Worm (Caenorhabditis elegans) whole organism, L4 larva: Measurements from ENCODE around the gene acs-11.

Experiments
- D1046.2 ChIP-seq: fragments of 200-800 bp; sonication (Bioruptor generic); IDR thresholded peaks from 2 replicates; pipeline ENCODE4 v1.3.6; 2022; ENCODE audit warnings: missing genetic modification characterization, missing compliant biosample characterization
- F26F4.8 ChIP-seq: fragments of 200-800 bp; sonication (Bioruptor generic); conservative IDR thresholded peaks from 2 replicates; pipeline ENCODE4 v1.3.6; 2022; ENCODE audit warnings: missing genetic modification characterization, missing compliant biosample characterization
- F49E8.2 ChIP-seq: sonication (generic microtip); optimal IDR thresholded peaks from 2 replicates; lab custom pipeline; 2016; ENCODE audit warnings: missing compliant biosample characterization, mild to moderate bottlenecking, missing genetic modification characterization, borderline replicate concordance
- T20F7.1 ChIP-seq: fragments of 200-800 bp; sonication (Bioruptor generic); optimal IDR thresholded peaks from 2 replicates; lab custom pipeline; 2018; ENCODE audit warnings: mild to moderate bottlenecking, missing genetic modification characterization, missing compliant biosample characterization
- Y105C5A.15 ChIP-seq: fragments of 200-800 bp; sonication (Bioruptor generic); IDR thresholded peaks from 2 replicates; pipeline ENCODE4 v1.3.6; 2022; ENCODE audit warnings: missing genetic modification characterization, missing compliant biosample characterization
- Y48G9A.11 ChIP-seq: fragments of 200-800 bp; sonication (Bioruptor generic); IDR thresholded peaks from 2 replicates; pipeline ENCODE4 v1.3.6; 2022; ENCODE audit warnings: missing genetic modification reagents, missing genetic modification characterization, missing compliant biosample characterization
- ZK546.5 ChIP-seq, 2 experiments: sonication (generic microtip); optimal IDR thresholded peaks; 2 replicates each; lab custom pipeline; 2017; ENCODE audit warnings: missing biosample characterization in 2 of 2, missing genetic modification characterization in 2 of 2
- aha-1 ChIP-seq: fragments of 150-350 bp; peaks from one replicate; lab custom pipeline; 2014; ENCODE audit warnings: missing biosample characterization, missing genetic modification characterization
- ama-1 ChIP-seq: fragments of 150-350 bp; optimal IDR thresholded peaks from 2 replicates; lab custom pipeline; 2014; ENCODE audit warnings: inconsistent platforms, mixed read lengths
- arid-1 ChIP-seq: fragments of 200-800 bp; sonication (Bioruptor generic); conservative IDR thresholded peaks from 2 replicates; pipeline ENCODE4 v1.3.6; 2022; ENCODE audit warnings: missing genetic modification reagents, missing genetic modification characterization, missing compliant biosample characterization
- ceh-32 ChIP-seq: sonication (generic microtip); optimal IDR thresholded peaks from 2 replicates; lab custom pipeline; 2016; ENCODE audit warnings: mild to moderate bottlenecking, missing genetic modification characterization, missing compliant biosample characterization; ENCODE audit not compliant: poor library complexity
- ceh-44 ChIP-seq: fragments of 200-800 bp; sonication (Bioruptor generic); IDR thresholded peaks from 2 replicates; pipeline ENCODE4 v1.3.6; 2022; ENCODE audit warnings: missing genetic modification reagents, missing genetic modification characterization, missing compliant biosample characterization
- ces-1 ChIP-seq: fragments of 150-350 bp; sonication (generic microtip); optimal IDR thresholded peaks from 4 replicates; lab custom pipeline; 2014; ENCODE audit warnings: missing biosample characterization, missing genetic modification reagents, missing genetic modification characterization
- cey-2 ChIP-seq: sonication (generic microtip); optimal IDR thresholded peaks from 3 replicates; lab custom pipeline; 2017; ENCODE audit warnings: missing genetic modification characterization, mild to moderate bottlenecking, missing compliant biosample characterization, antibody characterized with exemption, borderline replicate concordance; ENCODE audit not compliant: insufficient read depth
- ctbp-1 ChIP-seq: fragments of 200-800 bp; sonication (Bioruptor generic); IDR thresholded peaks from 2 replicates; pipeline ENCODE4 v1.3.6; 2022; ENCODE audit warnings: missing genetic modification reagents, missing genetic modification characterization, missing compliant biosample characterization
- daf-8 ChIP-seq: fragments of 200-800 bp; sonication (Bioruptor generic); IDR thresholded peaks from 2 replicates; pipeline ENCODE4 v1.3.6; 2022; ENCODE audit warnings: missing genetic modification characterization, missing compliant biosample characterization
- dmd-6 ChIP-seq: fragments of 200-800 bp; sonication (Bioruptor generic); IDR thresholded peaks from 2 replicates; pipeline ENCODE4 v1.3.6; 2022; ENCODE audit warnings: missing genetic modification reagents, missing genetic modification characterization, missing compliant biosample characterization
- dmd-8 ChIP-seq: fragments of 200-800 bp; sonication (Bioruptor generic); IDR thresholded peaks from 2 replicates; pipeline ENCODE4 v1.3.6; 2022; ENCODE audit warnings: missing genetic modification characterization, missing compliant biosample characterization
- dpl-1 ChIP-seq: fragments of 150-350 bp; optimal IDR thresholded peaks from 2 replicates; lab custom pipeline; 2014; ENCODE audit warnings: missing biosample characterization, missing genetic modification reagents, missing genetic modification characterization
- duxl-1 ChIP-seq: sonication (generic microtip); optimal IDR thresholded peaks from 2 replicates; lab custom pipeline; 2016; ENCODE audit warnings: mild to moderate bottlenecking, missing genetic modification characterization, moderate library complexity, missing compliant biosample characterization; ENCODE audit not compliant: poor library complexity
- dve-1 ChIP-seq: sonication (generic microtip); optimal IDR thresholded peaks from 2 replicates; lab custom pipeline; 2017; ENCODE audit warnings: antibody characterized with exemption, mild to moderate bottlenecking, missing genetic modification characterization, missing compliant biosample characterization; ENCODE audit not compliant: insufficient read depth
- egl-27 ChIP-seq: sonication (generic microtip); optimal IDR thresholded peaks from 3 replicates; lab custom pipeline; 2017; ENCODE audit warnings: missing biosample characterization, missing genetic modification reagents, missing genetic modification characterization
- fos-1 ChIP-seq: fragments of 150-350 bp; optimal IDR thresholded peaks from 2 replicates; lab custom pipeline; 2014; ENCODE audit warnings: missing biosample characterization, missing genetic modification characterization
- hif-1 ChIP-seq, 2 experiments: sonication (generic microtip); optimal IDR thresholded peaks; 2 replicates each; lab custom pipeline; 2016 to 2017; ENCODE audit warnings: missing compliant biosample characterization in 2 of 2, missing genetic modification characterization in 2 of 2, missing genetic modification reagents in 2 of 2, missing genotype in 2 of 2, mild to moderate bottlenecking in 1 of 2
- lim-7 ChIP-seq: fragments of 200-800 bp; sonication (Bioruptor generic); IDR thresholded peaks from 2 replicates; pipeline ENCODE4 v1.3.6; 2022; ENCODE audit warnings: missing genetic modification characterization, missing compliant biosample characterization
- lin-1 ChIP-seq: fragments of 200-800 bp; sonication (Bioruptor generic); IDR thresholded peaks from 2 replicates; pipeline ENCODE4 v1.3.6; 2022; ENCODE audit warnings: missing genetic modification reagents, missing genetic modification characterization, missing compliant biosample characterization
- lin-29 ChIP-seq: fragments of 200-800 bp; sonication (Bioruptor generic); IDR thresholded peaks from 2 replicates; pipeline ENCODE4 v1.3.6; 2022; ENCODE audit warnings: missing genetic modification reagents, missing genetic modification characterization, missing compliant biosample characterization
- lir-3 ChIP-seq: sonication (generic microtip); optimal IDR thresholded peaks from 2 replicates; lab custom pipeline; 2016; ENCODE audit warnings: mild to moderate bottlenecking, missing genetic modification characterization, missing compliant biosample characterization
- lsy-2 ChIP-seq, 2 experiments: fragments of 150-350 bp in 1 of 2; sonication (generic microtip) in 1 of 2; optimal IDR thresholded peaks; 2 replicates each; lab custom pipeline; 2014 to 2017; ENCODE audit warnings: missing biosample characterization in 2 of 2, missing genetic modification characterization in 2 of 2
- mdl-1 ChIP-seq, 2 experiments: fragments of 150-350 bp in 1 of 2; sonication (generic microtip) in 1 of 2; optimal IDR thresholded peaks; 2 replicates each; lab custom pipeline; 2014 to 2017; ENCODE audit warnings: missing biosample characterization in 2 of 2, missing genetic modification characterization in 2 of 2
- mxl-2 ChIP-seq: fragments of 200-800 bp; sonication (Bioruptor generic); conservative IDR thresholded peaks from 2 replicates; pipeline ENCODE4 v1.3.6; 2022; ENCODE audit warnings: missing genetic modification reagents, missing genetic modification characterization, missing compliant biosample characterization
- mxl-3 ChIP-seq: fragments of 200-800 bp; sonication (Bioruptor generic); optimal IDR thresholded peaks from 2 replicates; lab custom pipeline; 2018; ENCODE audit warnings: mild to moderate bottlenecking, missing genetic modification characterization, missing compliant biosample characterization
- nhr-11 ChIP-seq: fragments of 150-350 bp; optimal IDR thresholded peaks from 2 replicates; lab custom pipeline; 2014; ENCODE audit warnings: missing biosample characterization, missing genetic modification characterization
- nhr-237 ChIP-seq: sonication (generic microtip); optimal IDR thresholded peaks from 2 replicates; lab custom pipeline; 2017; ENCODE audit warnings: missing biosample characterization, missing genetic modification characterization
- nhr-28 ChIP-seq: fragments of 150-350 bp; optimal IDR thresholded peaks from 2 replicates; lab custom pipeline; 2014; ENCODE audit warnings: missing biosample characterization, missing genetic modification characterization
- nhr-48 ChIP-seq: sonication (generic microtip); optimal IDR thresholded peaks from 2 replicates; lab custom pipeline; 2016; ENCODE audit warnings: mild to moderate bottlenecking, missing genetic modification characterization, missing compliant biosample characterization
- nhr-76 ChIP-seq: fragments of 150-350 bp; optimal IDR thresholded peaks from 2 replicates; lab custom pipeline; 2014; ENCODE audit warnings: missing biosample characterization, missing genetic modification characterization
- pqm-1 ChIP-seq: sonication (generic microtip); optimal IDR thresholded peaks from 2 replicates; lab custom pipeline; 2017; ENCODE audit warnings: missing biosample characterization, missing genetic modification characterization
- saeg-2 ChIP-seq: fragments of 200-800 bp; sonication (Bioruptor generic); IDR thresholded peaks from 2 replicates; pipeline ENCODE4 v1.3.6; 2022; ENCODE audit warnings: missing genetic modification reagents, missing genetic modification characterization, missing compliant biosample characterization
- set-16 ChIP-seq: fragments of 200-800 bp; sonication (Bioruptor generic); IDR thresholded peaks from 2 replicates; pipeline ENCODE4 v1.3.6; 2022; ENCODE audit warnings: missing genetic modification reagents, missing genetic modification characterization, missing compliant biosample characterization
- snpc-1.2 ChIP-seq: fragments of 200-800 bp; sonication (Bioruptor generic); IDR thresholded peaks from 2 replicates; pipeline ENCODE4 v1.3.6; 2022; ENCODE audit warnings: missing genetic modification reagents, missing genetic modification characterization, missing compliant biosample characterization
- snpc-4 ChIP-seq: fragments of 150-350 bp; optimal IDR thresholded peaks from 2 replicates; lab custom pipeline; 2014; ENCODE audit warnings: missing biosample characterization, missing genetic modification characterization
- spr-1 ChIP-seq: sonication (generic microtip); optimal IDR thresholded peaks from 2 replicates; lab custom pipeline; 2016; ENCODE audit warnings: mild to moderate bottlenecking, missing genetic modification characterization, missing compliant biosample characterization
- spr-3 ChIP-seq: fragments of 200-800 bp; sonication (Bioruptor generic); optimal IDR thresholded peaks from 2 replicates; lab custom pipeline; 2018; ENCODE audit warnings: mild to moderate bottlenecking, missing genetic modification characterization, missing compliant biosample characterization
- tag-97 ChIP-seq: fragments of 200-800 bp; sonication (Bioruptor generic); IDR thresholded peaks from 2 replicates; pipeline ENCODE4 v1.3.6; 2022; ENCODE audit warnings: missing genetic modification characterization, missing compliant biosample characterization
- tra-1 ChIP-seq: fragments of 200-800 bp; sonication (Bioruptor generic); IDR thresholded peaks from 2 replicates; pipeline ENCODE4 v1.3.6; 2022; ENCODE audit warnings: missing genetic modification reagents, missing genetic modification characterization, missing compliant biosample characterization
- unc-130 ChIP-seq: sonication (generic microtip); optimal IDR thresholded peaks from 2 replicates; lab custom pipeline; 2016; ENCODE audit warnings: missing genetic modification reagents, missing genetic modification characterization, missing compliant biosample characterization
- unc-39 ChIP-seq: sonication (generic microtip); optimal IDR thresholded peaks from 2 replicates; lab custom pipeline; 2017; ENCODE audit warnings: missing biosample characterization, missing genetic modification characterization
- zfp-2 ChIP-seq: sonication (generic microtip); optimal IDR thresholded peaks from 2 replicates; lab custom pipeline; 2016; ENCODE audit warnings: mild to moderate bottlenecking, missing genetic modification characterization, missing compliant biosample characterization
- zfp-3 ChIP-seq: fragments of 200-800 bp; sonication (Bioruptor generic); conservative IDR thresholded peaks from 2 replicates; pipeline ENCODE4 v1.3.6; 2022; ENCODE audit warnings: missing genetic modification reagents, missing genetic modification characterization, missing compliant biosample characterization

The acs-11 gene

ce11 chrII:4727769-4728168, 14.2 kb upstream of the acs-11 start, which contains the start of gene ttr-41:
Gene ttr-41, minus strand, starts transcription at chrII:4727869.
- TF ChIP-seq lin-1 (GFP tag; lab: Robert Waterston, UW) (no peak), T20F7.1 (GFP tag; lab: Kevin White, UChicago) (no peak), saeg-2 (GFP tag; lab: Robert Waterston, UW) (no peak), dve-1 (tag; lab: Kevin White, UChicago) (no peak), set-16 (no peak), dmd-8 (no peak), Y105C5A.15 (GFP tag; lab: Robert Waterston, UW) (no peak), ctbp-1 (no peak)
- TF ChIP-seq, all 104 proteins: peak for 0

- TF ChIP-seq nhr-76 (tag; lab: Kevin White, UChicago), result no peak
- TF ChIP-seq D1046.2, result no peak
- TF ChIP-seq lsy-2 (tag; optimal IDR thresholded peaks at IDR 0.05; lab: Kevin White, UChicago), result no peak
- TF ChIP-seq ama-1 (lab: Kevin White, UChicago), result no peak
- no peak for TF ChIP-seq daf-8 (GFP tag; lab: Robert Waterston, UW)
- no peak for TF ChIP-seq aha-1
- TF ChIP-seq dpl-1, result peak; percentile 0
- TF ChIP-seq dmd-6 (GFP tag; lab: Robert Waterston, UW), result peak; percentile 89
- TF ChIP-seq nhr-28 (tag; lab: Kevin White, UChicago), result peak; percentile 95
- TF ChIP-seq zfp-3 (GFP tag; lab: Robert Waterston, UW), result no peak
- TF ChIP-seq lir-3 (tag; lab: Kevin White, UChicago), result no peak
- peak; percentile 58 to 96 for TF ChIP-seq hif-1 (tag; optimal IDR thresholded peaks at IDR 0.05; lab: Kevin White, UChicago)
- no peak for TF ChIP-seq fos-1
- TF ChIP-seq pqm-1 (tag; lab: Kevin White, UChicago), result peak; percentile 99
- no peak for TF ChIP-seq lin-29 (GFP tag; lab: Robert Waterston, UW)
- TF ChIP-seq nhr-237 (tag; lab: Kevin White, UChicago), result no peak
- no peak for TF ChIP-seq ceh-44
- no peak for TF ChIP-seq mxl-2 (GFP tag; lab: Robert Waterston, UW)
- no peak for TF ChIP-seq snpc-1.2
- no peak for TF ChIP-seq nhr-48 (tag; lab: Kevin White, UChicago)
- TF ChIP-seq duxl-1, result no peak
- no peak for TF ChIP-seq spr-3 (GFP tag; lab: Kevin White, UChicago)
- no peak for TF ChIP-seq dmd-8
- TF ChIP-seq snpc-4 (tag; lab: Kevin White, UChicago), result no peak
- no peak for TF ChIP-seq F49E8.2 (tag; lab: Kevin White, UChicago)
- no peak for TF ChIP-seq unc-130 (GFP tag; lab: Kevin White, UChicago)
- TF ChIP-seq zfp-2 (tag; lab: Kevin White, UChicago), result no peak
- peak in 1 of 2 experiments; percentile 47 for TF ChIP-seq mdl-1 (tag; optimal IDR thresholded peaks at IDR 0.05; lab: Kevin White, UChicago)
- peak; percentile 62 for TF ChIP-seq nhr-11
- TF ChIP-seq egl-27 (tag; lab: Kevin White, UChicago), result no peak
- TF ChIP-seq tag-97 (GFP tag; lab: Robert Waterston, UW), result no peak
- TF ChIP-seq ces-1 (GFP tag; lab: Kevin White, UChicago), result no peak
- TF ChIP-seq lim-7 (GFP tag; lab: Robert Waterston, UW), result no peak
- TF ChIP-seq cey-2 (tag; lab: Kevin White, UChicago), result peak; percentile 7
- TF ChIP-seq ceh-32, result no peak
- no peak for TF ChIP-seq F26F4.8
- peak; percentile 34 for TF ChIP-seq spr-1 (tag; lab: Kevin White, UChicago)
- TF ChIP-seq T20F7.1 (GFP tag; lab: Kevin White, UChicago), result peak; percentile 33
- no peak for TF ChIP-seq Y48G9A.11 (GFP tag; lab: Robert Waterston, UW)
- no peak for TF ChIP-seq unc-39
- peak; percentile 86 for TF ChIP-seq tra-1 (GFP tag; lab: Robert Waterston, UW)
- no peak for TF ChIP-seq ZK546.5 (tag; optimal IDR thresholded peaks at IDR 0.05; lab: Kevin White, UChicago)
- no peak for TF ChIP-seq arid-1 (GFP tag; lab: Robert Waterston, UW)
- peak; percentile 44 for TF ChIP-seq mxl-3 (GFP tag; lab: Kevin White, UChicago)
Measured at ce11 chrII:4728687-4729086, 13.2 kb upstream of the acs-11 start.
